Fruit fly (Drosophila melanogaster) whole organism, pupa: ENCODE measurements around the gene mub.

Experiments used
- CG10348 ChIP-seq: fragments of 200-800 bp; sonication (Bioruptor generic); IDR thresholded peaks from 2 replicates; pipeline ENCODE4 v1.3.6; 2022; ENCODE audit warnings: missing biosample characterization, missing genetic modification characterization
- CG12605 ChIP-seq: fragments of 200-800 bp; sonication (Bioruptor generic); IDR thresholded peaks from 2 replicates; pipeline ENCODE4 v1.3.6; 2022; ENCODE audit warnings: missing biosample characterization, missing genetic modification characterization
- CG13204 ChIP-seq: fragments of 200-800 bp; sonication (Bioruptor generic); optimal IDR thresholded peaks from 2 replicates; lab custom pipeline; 2018; ENCODE audit warnings: missing biosample characterization, mild to moderate bottlenecking, missing genetic modification characterization, moderate library complexity
- CG14655 ChIP-seq: fragments of 200-800 bp; sonication (Bioruptor generic); optimal IDR thresholded peaks from 3 replicates; lab custom pipeline; 2017; ENCODE audit warnings: mild to moderate bottlenecking, missing biosample characterization, missing genetic modification reagents, missing genetic modification characterization
- CG17806 ChIP-seq: fragments of 200-800 bp; sonication (Bioruptor generic); optimal IDR thresholded peaks from 2 replicates; lab custom pipeline; 2018; ENCODE audit warnings: missing biosample characterization, mild to moderate bottlenecking, missing genetic modification characterization, moderate library complexity
- CG32121 ChIP-seq: fragments of 200-800 bp; sonication (Bioruptor generic); IDR thresholded peaks from 2 replicates; pipeline ENCODE4 v1.3.6; 2022; ENCODE audit warnings: missing biosample characterization, missing genetic modification characterization
- CG8301 ChIP-seq: fragments of 200-800 bp; sonication (Bioruptor generic); optimal IDR thresholded peaks from 2 replicates; lab custom pipeline; 2018; ENCODE audit warnings: missing biosample characterization, mild to moderate bottlenecking, missing genetic modification characterization
- Ets98B ChIP-seq: fragments of 200-800 bp; sonication (Bioruptor generic); IDR thresholded peaks from 2 replicates; pipeline ENCODE4 v1.3.6; 2022; ENCODE audit warnings: missing biosample characterization, missing genetic modification characterization
- Pif1A ChIP-seq: fragments of 200-800 bp; sonication (Bioruptor generic); optimal IDR thresholded peaks from 3 replicates; lab custom pipeline; 2016; ENCODE audit warnings: missing biosample characterization, missing genetic modification characterization
- Pif1B ChIP-seq: fragments of 200-800 bp; sonication (Bioruptor generic); optimal IDR thresholded peaks from 3 replicates; lab custom pipeline; 2016; ENCODE audit warnings: missing biosample characterization, missing genetic modification characterization

dm6 chr3L:21846591-21846990, 2.0 kb downstream of the mub start:
- TF ChIP-seq CG13204 (no peak), Ets98B (GFP tag; lab: Robert Waterston, UW) (no peak; the same call in 1 of the 2 replicates), Pif1A (no peak), CG32121 (no peak), Pif1B (no peak), CG8301 (tag; lab: Kevin White, UChicago) (peak; percentile 5), CG17806 (tag; lab: Kevin White, UChicago) (no peak), CG14655 (GFP tag; lab: Kevin White, UChicago) (peak; percentile 24), CG12605 (GFP tag; lab: Robert Waterston, UW) (0 out of 2 replicates have a peak, but pooled peaks have one; percentile 26), CG10348 (GFP tag; lab: Robert Waterston, UW) (no peak)
